Fruit fly (Drosophila melanogaster): ENCODE data around the gene Or1a.

Gene Or1a

dm6 chrX:338123-338527 is 23.2 kb downstream of the Or1a start (continued):
- TF ChIP-seq spab (GFP tag; optimal IDR thresholded peaks at IDR 0.05) (peak; percentile 13), fd59A (GFP tag; optimal IDR thresholded peaks at IDR 0.05) (no peak), acj6 (GFP tag; optimal IDR thresholded peaks at IDR 0.05) (peak; percentile 55), CG10631 (GFP tag; optimal IDR thresholded peaks at IDR 0.05) (peak; percentile 66), CG1621 (tag; optimal IDR thresholded peaks at IDR 0.05) (no peak), CG4318 (GFP tag; optimal IDR thresholded peaks at IDR 0.05) (peak; percentile 41), Gug (GFP tag; IDR thresholded peaks at IDR 0.05) (no peak), Hr4 (GFP tag; optimal IDR thresholded peaks at IDR 0.05) (peak; percentile 55), Lpt (GFP tag; optimal IDR thresholded peaks at IDR 0.05) (peak; percentile 39), esn (GFP tag; optimal IDR thresholded peaks at IDR 0.05) (peak; percentile 17), CG6276 (GFP tag; optimal IDR thresholded peaks at IDR 0.05) (peak; percentile 79), CG6792 (GFP tag; optimal IDR thresholded peaks at IDR 0.05) (peak; percentile 30), svp (GFP tag) (peak; percentile 32), CG3919 (GFP tag; optimal IDR thresholded peaks at IDR 0.05) (peak; percentile 49), Eip93F (GFP tag; optimal IDR thresholded peaks at IDR 0.05) (no peak), CG11294 (GFP tag; IDR thresholded peaks at IDR 0.05) (no peak), topi (GFP tag; optimal IDR thresholded peaks at IDR 0.05) (no peak), CG11902 (GFP tag; optimal IDR thresholded peaks at IDR 0.05) (no peak), dac (GFP tag; optimal IDR thresholded peaks at IDR 0.05) (no peak), Sox14 (GFP tag; optimal IDR thresholded peaks at IDR 0.05) (no peak), eg (GFP tag; IDR thresholded peaks at IDR 0.05) (peak; percentile 76; the same call in 1 of the 3 replicates), CG8632 (GFP tag; optimal IDR thresholded peaks at IDR 0.05) (peak; percentile 68)

- TF ChIP-seq CG4318 (GFP tag; optimal IDR thresholded peaks at IDR 0.05) (no peak), CG6792 (GFP tag; optimal IDR thresholded peaks at IDR 0.05) (peak; percentile 53), Hr39 (GFP tag; optimal IDR thresholded peaks at IDR 0.05) (peak; percentile 17), CG11762 (GFP tag; optimal IDR thresholded peaks at IDR 0.05; ENCODE audit: insufficient read depth) (peak; percentile 25), CG15336 (GFP tag; IDR thresholded peaks at IDR 0.05) (peak; percentile 53; the same call in 1 of the 2 replicates), dac (GFP tag; optimal IDR thresholded peaks at IDR 0.05) (no peak), CG10669 (GFP tag; optimal IDR thresholded peaks at IDR 0.05) (peak; percentile 1), pdm3 (GFP tag; optimal IDR thresholded peaks at IDR 0.05) (peak; percentile 53), Met (GFP tag; optimal IDR thresholded peaks at IDR 0.05) (peak; percentile 29), Smox (GFP tag; optimal IDR thresholded peaks at IDR 0.05) (peak; percentile 43), CG31627 (GFP tag; optimal IDR thresholded peaks at IDR 0.05) (peak; percentile 33), salr (GFP tag; optimal IDR thresholded peaks at IDR 0.05) (no peak), vri (GFP tag; optimal IDR thresholded peaks at IDR 0.05) (no peak), svp (GFP tag) (peak; percentile 68), CG8319 (GFP tag; optimal IDR thresholded peaks at IDR 0.05) (peak; percentile 45), CG6276 (GFP tag; optimal IDR thresholded peaks at IDR 0.05) (peak; percentile 24), fd59A (GFP tag; optimal IDR thresholded peaks at IDR 0.05) (no peak), esn (GFP tag; optimal IDR thresholded peaks at IDR 0.05) (peak; percentile 31), Lpt (GFP tag; optimal IDR thresholded peaks at IDR 0.05) (peak; percentile 6), CG11902 (GFP tag; optimal IDR thresholded peaks at IDR 0.05) (peak; percentile 13), Hr38 (GFP tag; optimal IDR thresholded peaks at IDR 0.05) (no peak), Eip93F (GFP tag; optimal IDR thresholded peaks at IDR 0.05) (no peak), achi (GFP tag; optimal IDR thresholded peaks at IDR 0.05) (peak; percentile 48), CG32006 (GFP tag; optimal IDR thresholded peaks at IDR 0.05) (peak; percentile 38), lz (GFP tag; optimal IDR thresholded peaks at IDR 0.05) (peak; percentile 27), topi (GFP tag; optimal IDR thresholded peaks at IDR 0.05) (peak; percentile 47), fd85E (GFP tag; optimal IDR thresholded peaks at IDR 0.05) (no peak), Sox102F (GFP tag; optimal IDR thresholded peaks at IDR 0.05) (peak; percentile 17), spab (GFP tag; optimal IDR thresholded peaks at IDR 0.05) (no peak), cyc (GFP tag; optimal IDR thresholded peaks at IDR 0.05) (peak; percentile 18), CG3919 (GFP tag; optimal IDR thresholded peaks at IDR 0.05) (peak; percentile 66), Hr4 (GFP tag; optimal IDR thresholded peaks at IDR 0.05) (peak; percentile 47), fkh (GFP tag; optimal IDR thresholded peaks at IDR 0.05) (no peak), Ets96B (tag; optimal IDR thresholded peaks at IDR 0.05) (peak; percentile 3), OdsH (GFP tag; optimal IDR thresholded peaks at IDR 0.05) (peak; percentile 43), CG8632 (GFP tag; optimal IDR thresholded peaks at IDR 0.05) (peak; percentile 53), Ets21C (GFP tag; optimal IDR thresholded peaks at IDR 0.05) (peak; percentile 8), eg (GFP tag; IDR thresholded peaks at IDR 0.05) (0 out of 3 replicates have a peak, but pooled peaks have one; percentile 24), CG34406 (GFP tag; optimal IDR thresholded peaks at IDR 0.05) (peak; percentile 31), Sox15 (GFP tag; optimal IDR thresholded peaks at IDR 0.05) (peak; percentile 22)
These were observed 25.1 kb downstream of the Or1a start for dm6 chrX:339866-340571.
